Fruit fly (Drosophila melanogaster) whole organism, embryonic: ENCODE results near the gene Rai1.
A peak's percentile ranks its signal among the peaks of the same experiment; 100 is the strongest.

ENCODE experiments used
- Awh ChIP-seq: fragments of 200-800 bp; sonication (Bioruptor generic); IDR thresholded peaks from 2 replicates; pipeline ENCODE4, ENCODE4 v1.3.6; 2022; ENCODE audit warnings: missing biosample characterization, missing genetic modification characterization
- CG10959 ChIP-seq: fragments of 200-800 bp; sonication (Bioruptor generic); IDR thresholded peaks from 2 replicates; pipeline ENCODE4 v1.3.6; 2022; ENCODE audit warnings: missing biosample characterization, missing genetic modification characterization
- CG11504 ChIP-seq: fragments of 200-800 bp; sonication (Bioruptor generic); optimal IDR thresholded peaks from 3 replicates; lab custom pipeline; 2019; ENCODE audit warnings: missing biosample characterization, mild to moderate bottlenecking, missing genetic modification characterization, moderate library complexity
- CG12104 ChIP-seq: fragments of 200-800 bp; sonication (Bioruptor generic); optimal IDR thresholded peaks from 3 replicates; lab custom pipeline; 2016; ENCODE audit warnings: missing biosample characterization, missing genetic modification characterization
- CG14965 ChIP-seq: fragments of 200-800 bp; sonication (Bioruptor generic); optimal IDR thresholded peaks from 2 replicates; lab custom pipeline; 2016; ENCODE audit warnings: missing biosample characterization, missing genetic modification characterization, borderline replicate concordance
- CG1603 ChIP-seq: fragments of 200-800 bp; sonication (Bioruptor generic); optimal IDR thresholded peaks from 2 replicates; lab custom pipeline; 2019; ENCODE audit warnings: missing biosample characterization, mild to moderate bottlenecking, missing genetic modification characterization, moderate library complexity
- CG17385 ChIP-seq: fragments of 200-800 bp; sonication (Bioruptor generic); optimal IDR thresholded peaks from 3 replicates; lab custom pipeline; 2018; ENCODE audit warnings: missing biosample characterization, mild to moderate bottlenecking, missing genetic modification characterization
- CG17829 ChIP-seq: fragments of 200-800 bp; optimal IDR thresholded peaks from 2 replicates; lab custom pipeline; 2019; ENCODE audit warnings: missing biosample characterization, mild to moderate bottlenecking, missing genetic modification characterization, moderate library complexity
- CG31365 ChIP-seq: fragments of 200-800 bp; sonication (Bioruptor generic); optimal IDR thresholded peaks from 2 replicates; lab custom pipeline; 2018; ENCODE audit warnings: missing biosample characterization, mild to moderate bottlenecking, missing genetic modification characterization
- CG3163 ChIP-seq: fragments of 200-800 bp; sonication (Bioruptor generic); optimal IDR thresholded peaks from 3 replicates; lab custom pipeline; 2016; ENCODE audit warnings: missing biosample characterization, missing genetic modification characterization
- CG3995 ChIP-seq: fragments of 200-800 bp; sonication (Bioruptor generic); optimal IDR thresholded peaks from 3 replicates; lab custom pipeline; 2016; ENCODE audit warnings: missing biosample characterization, missing genetic modification characterization
- CG4328 ChIP-seq: fragments of 200-800 bp; sonication (Bioruptor generic); optimal IDR thresholded peaks from 3 replicates; lab custom pipeline; 2017; ENCODE audit warnings: missing biosample characterization, missing genetic modification reagents, missing genetic modification characterization
- CG6254 ChIP-seq: fragments of 200-800 bp; sonication (Bioruptor generic); optimal IDR thresholded peaks from 3 replicates; lab custom pipeline; 2017; ENCODE audit warnings: mild to moderate bottlenecking, missing biosample characterization, missing genetic modification reagents, missing genetic modification characterization
- CG9215 ChIP-seq: fragments of 200-800 bp; sonication (Bioruptor generic); IDR thresholded peaks from 2 replicates; pipeline ENCODE4 v1.3.6; 2022; ENCODE audit warnings: missing biosample characterization, missing genetic modification characterization
- CG9817 ChIP-seq: fragments of 200-800 bp; sonication (Bioruptor generic); optimal IDR thresholded peaks from 2 replicates; lab custom pipeline; 2018; ENCODE audit warnings: missing biosample characterization, mild to moderate bottlenecking, missing genetic modification characterization, moderate library complexity
- D ChIP-seq, 2 experiments: fragments of 200-800 bp in 1 of 2; fragments of >200 bp in 1 of 2; sonication (Bioruptor generic) in 1 of 2; optimal IDR thresholded peaks; 2 replicates in 1 of 2; 3 replicates in 1 of 2; lab custom pipeline; 2017; ENCODE audit warnings: mild to moderate bottlenecking in 1 of 2, missing biosample characterization in 1 of 2, missing genetic modification characterization in 1 of 2, missing genetic modification reagents in 1 of 2
- Deaf1 ChIP-seq: fragments of 200-800 bp; optimal IDR thresholded peaks from 3 replicates; lab custom pipeline; 2019; ENCODE audit warnings: missing biosample characterization, mild to moderate bottlenecking, missing genetic modification characterization, moderate library complexity
- Dll ChIP-seq: fragments of 200-800 bp; sonication (Bioruptor generic); IDR thresholded peaks from 4 replicates; pipeline ENCODE4 v1.3.6; 2022; ENCODE audit warnings: missing biosample characterization, missing genetic modification characterization; ENCODE audit not compliant: partially characterized antibody
- Drgx ChIP-seq: fragments of 200-800 bp; sonication (Bioruptor generic); IDR thresholded peaks from 2 replicates; pipeline ENCODE4 v1.3.6; 2022; ENCODE audit warnings: missing biosample characterization, missing genetic modification characterization
- HLH4C ChIP-seq: fragments of 200-800 bp; sonication (Bioruptor generic); IDR thresholded peaks from 3 replicates; pipeline ENCODE4 v1.3.6; 2022; ENCODE audit warnings: missing biosample characterization, missing genetic modification characterization; ENCODE audit not compliant: partially characterized antibody
- Hand ChIP-seq: fragments of 200-800 bp; sonication (Bioruptor generic); optimal IDR thresholded peaks from 2 replicates; lab custom pipeline; 2017; ENCODE audit warnings: mild to moderate bottlenecking, missing biosample characterization, missing genetic modification reagents, missing genetic modification characterization
- HmgZ ChIP-seq: fragments of 200-800 bp; sonication (Bioruptor generic); optimal IDR thresholded peaks from 2 replicates; lab custom pipeline; 2018; ENCODE audit warnings: missing biosample characterization, mild to moderate bottlenecking, missing genetic modification characterization
- Hr3 ChIP-seq: fragments of 200-800 bp; sonication (Bioruptor generic); optimal IDR thresholded peaks from 3 replicates; lab custom pipeline; 2016; ENCODE audit warnings: missing biosample characterization, missing genetic modification characterization
- Hr78 ChIP-seq, 2 experiments: fragments of 200-800 bp in 1 of 2; fragments of >200 bp in 1 of 2; sonication (Bioruptor generic) in 1 of 2; optimal IDR thresholded peaks; 2 replicates each; lab custom pipeline; 2017 to 2019; ENCODE audit warnings: missing biosample characterization in 2 of 2, missing genetic modification characterization in 2 of 2, mild to moderate bottlenecking in 1 of 2, moderate library complexity in 1 of 2
- Med ChIP-seq: fragments of 200-800 bp; sonication (Bioruptor generic); peaks from one replicate; lab custom pipeline; 2016; ENCODE audit warnings: missing biosample characterization, missing genetic modification characterization, mild to moderate bottlenecking, inconsistent platforms, moderate library complexity
- Meics ChIP-seq: fragments of 200-800 bp; sonication (Bioruptor generic); optimal IDR thresholded peaks from 2 replicates; lab custom pipeline; 2017; ENCODE audit warnings: missing biosample characterization, mild to moderate bottlenecking, missing genetic modification characterization
- Ptx1 ChIP-seq: fragments of 200-800 bp; sonication (Bioruptor generic); IDR thresholded peaks from 2 replicates; pipeline ENCODE4 v1.3.6; 2022; ENCODE audit warnings: missing biosample characterization, missing genetic modification characterization
- Rx ChIP-seq: fragments of 200-800 bp; sonication (Bioruptor generic); IDR thresholded peaks from 2 replicates; pipeline ENCODE4 v1.3.6; 2022; ENCODE audit warnings: missing biosample characterization, missing genetic modification characterization
- Taf1 ChIP-seq: fragments of 200-800 bp; sonication (Bioruptor generic); IDR thresholded peaks from 2 replicates; pipeline ENCODE4 v1.3.6; 2022; ENCODE audit warnings: missing biosample characterization, missing genetic modification characterization
- ato ChIP-seq: fragments of 200-800 bp; sonication (Bioruptor generic); IDR thresholded peaks from 2 replicates; pipeline ENCODE4 v1.3.6; 2022; ENCODE audit warnings: missing biosample characterization, missing genetic modification characterization; ENCODE audit not compliant: partially characterized antibody
- crp ChIP-seq, 2 experiments: fragments of 200-800 bp; sonication (Bioruptor generic); optimal IDR thresholded peaks; 2 replicates in 1 of 2; 3 replicates in 1 of 2; lab custom pipeline; 2017; ENCODE audit warnings: missing biosample characterization in 2 of 2, missing genetic modification characterization in 2 of 2, mild to moderate bottlenecking in 1 of 2, moderate library complexity in 1 of 2
- dan ChIP-seq: fragments of 200-800 bp; sonication (Bioruptor generic); IDR thresholded peaks from 2 replicates; pipeline ENCODE4 v1.3.6; 2022; ENCODE audit warnings: missing biosample characterization, missing genetic modification characterization
- eyg ChIP-seq: fragments of 200-800 bp; sonication (Bioruptor generic); optimal IDR thresholded peaks from 3 replicates; lab custom pipeline; 2016; ENCODE audit warnings: missing biosample characterization, missing genetic modification characterization
- fu2 ChIP-seq: fragments of 200-800 bp; sonication (Bioruptor generic); optimal IDR thresholded peaks from 2 replicates; lab custom pipeline; 2016; ENCODE audit warnings: missing biosample characterization, missing genetic modification characterization
- gce ChIP-seq: fragments of 200-800 bp; sonication (Bioruptor generic); IDR thresholded peaks from 3 replicates; pipeline ENCODE4 v1.3.6; 2022; ENCODE audit warnings: missing biosample characterization, missing genetic modification characterization
- insv ChIP-seq, 2 experiments: fragments of 200-800 bp; sonication (Bioruptor generic); optimal IDR thresholded peaks; 3 replicates each; lab custom pipeline; 2016 to 2018; ENCODE audit warnings: missing biosample characterization in 2 of 2, missing genetic modification characterization in 2 of 2
- kay ChIP-seq: fragments of 200-800 bp; sonication (Bioruptor generic); optimal IDR thresholded peaks from 2 replicates; lab custom pipeline; 2016; ENCODE audit warnings: missing biosample characterization, missing genetic modification characterization
- lab ChIP-seq: fragments of 200-800 bp; sonication (Bioruptor generic); optimal IDR thresholded peaks from 3 replicates; lab custom pipeline; 2017; ENCODE audit warnings: missing biosample characterization, missing genetic modification characterization, mild to moderate bottlenecking, moderate library complexity, missing genetic modification reagents
- nerfin-2 ChIP-seq: fragments of 200-800 bp; sonication (Bioruptor generic); IDR thresholded peaks from 2 replicates; pipeline ENCODE4 v1.3.6; 2022; ENCODE audit warnings: missing biosample characterization, missing genetic modification characterization; ENCODE audit not compliant: partially characterized antibody
- nmo ChIP-seq: fragments of 200-800 bp; sonication (Bioruptor generic); optimal IDR thresholded peaks from 2 replicates; lab custom pipeline; 2018; ENCODE audit warnings: missing biosample characterization, mild to moderate bottlenecking, missing genetic modification characterization, moderate library complexity
- row ChIP-seq: fragments of 200-800 bp; sonication (Bioruptor generic); IDR thresholded peaks from 3 replicates; pipeline ENCODE4 v1.3.6; 2022; ENCODE audit warnings: missing biosample characterization, missing genetic modification characterization
- sc ChIP-seq, 3 experiments: fragments of >200 bp in 2 of 3; fragments of 200-800 bp in 1 of 3; sonication (Bioruptor generic) in 1 of 3; optimal IDR thresholded peaks; 2 replicates in 2 of 3; 3 replicates in 1 of 3; lab custom pipeline; 2017; ENCODE audit warnings: mild to moderate bottlenecking in 1 of 3, missing biosample characterization in 1 of 3, missing genetic modification characterization in 1 of 3, missing genetic modification reagents in 1 of 3
- sens ChIP-seq: fragments of 200-800 bp; sonication (Bioruptor generic); peaks from one replicate; lab custom pipeline; 2016; ENCODE audit warnings: missing biosample characterization, missing genetic modification characterization
- sens-2 ChIP-seq: fragments of 200-800 bp; sonication (Bioruptor generic); IDR thresholded peaks from 2 replicates; pipeline ENCODE4 v1.3.6; 2022; ENCODE audit warnings: missing biosample characterization, missing genetic modification characterization
- shn ChIP-seq: fragments of 200-800 bp; sonication (Bioruptor generic); optimal IDR thresholded peaks from 3 replicates; lab custom pipeline; 2016; ENCODE audit warnings: missing biosample characterization, missing genetic modification characterization
- tna ChIP-seq: fragments of 200-800 bp; sonication (Bioruptor generic); IDR thresholded peaks from 2 replicates; pipeline ENCODE4 v1.3.6; 2022; ENCODE audit warnings: missing biosample characterization, missing genetic modification characterization; ENCODE audit not compliant: partially characterized antibody
- ttk ChIP-seq: fragments of 200-800 bp; sonication (Bioruptor generic); IDR thresholded peaks from 2 replicates; pipeline ENCODE4 v2.1.2; 2022; ENCODE audit warnings: missing biosample characterization, missing genetic modification characterization
- zfh1 ChIP-seq: fragments of 200-800 bp; sonication (Bioruptor generic); IDR thresholded peaks from 3 replicates; pipeline ENCODE4 v1.3.6; 2022; ENCODE audit warnings: missing biosample characterization, missing genetic modification characterization

Rai1 gene

DNA sequence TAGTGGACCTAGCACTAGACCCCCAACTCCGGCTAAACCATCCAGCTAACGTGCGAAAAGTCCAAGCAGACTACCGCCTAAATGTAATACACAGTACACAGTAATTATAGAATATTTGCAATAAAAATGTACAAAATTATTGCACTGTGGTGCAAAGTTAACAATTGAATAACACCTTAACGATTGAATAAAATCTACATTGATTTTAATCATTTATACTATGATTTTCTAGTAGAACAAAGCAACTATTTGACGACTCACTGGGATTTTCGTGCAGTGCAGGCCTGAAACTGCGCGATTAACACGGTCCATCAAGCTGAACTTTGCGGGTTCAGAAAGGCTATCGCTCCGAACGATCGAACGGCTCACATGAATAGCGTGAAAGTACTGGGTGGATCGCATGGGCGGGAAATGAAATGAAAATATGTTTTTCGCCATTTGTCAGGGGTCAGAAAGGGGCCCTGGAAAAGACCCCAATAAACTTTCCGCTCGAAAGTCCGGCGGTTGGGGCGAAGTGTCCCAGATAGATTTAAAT, 24.9 kb downstream of the Rai1 start (continued):
- TF ChIP-seq dan (GFP tag; lab: Robert Waterston, UW): no peak
- 0 out of 3 replicates have a peak, but pooled peaks have one; percentile 19 for TF ChIP-seq row
- TF ChIP-seq Drgx (GFP tag; lab: Robert Waterston, UW): peak; percentile 20; the same call in 1 of the 2 replicates
- peak; percentile 9 for TF ChIP-seq CG11504 (tag; lab: Kevin White, UChicago)
- TF ChIP-seq sens (GFP tag; lab: Kevin White, UChicago): peak; percentile 78
- TF ChIP-seq crp (GFP tag; optimal IDR thresholded peaks at IDR 0.05; lab: Kevin White, UChicago): no peak
- peak in 1 of 2 experiments; percentile 70 for TF ChIP-seq Hr78 (GFP tag; optimal IDR thresholded peaks at IDR 0.05; lab: Kevin White, UChicago)
- peak; percentile 72 for TF ChIP-seq Med (GFP tag; lab: Kevin White, UChicago)
- no peak for TF ChIP-seq CG9215 (GFP tag; lab: Robert Waterston, UW)
- no peak for TF ChIP-seq CG4328 (GFP tag; lab: Kevin White, UChicago)
- TF ChIP-seq shn (GFP tag; lab: Kevin White, UChicago): no peak
- TF ChIP-seq lab (GFP tag; lab: Kevin White, UChicago): no peak
- no peak for TF ChIP-seq Taf1 (GFP tag; lab: Robert Waterston, UW)
- TF ChIP-seq tna: no peak
- TF ChIP-seq gce (GFP tag; lab: Robert Waterston, UW): no peak
- no peak for TF ChIP-seq Hr3 (GFP tag; lab: Kevin White, UChicago)
- no peak for TF ChIP-seq CG12104 (GFP tag; lab: Kevin White, UChicago)
- TF ChIP-seq Meics: no peak
- no peak for TF ChIP-seq insv (GFP tag; optimal IDR thresholded peaks at IDR 0.05; lab: Kevin White, UChicago)

DNA sequence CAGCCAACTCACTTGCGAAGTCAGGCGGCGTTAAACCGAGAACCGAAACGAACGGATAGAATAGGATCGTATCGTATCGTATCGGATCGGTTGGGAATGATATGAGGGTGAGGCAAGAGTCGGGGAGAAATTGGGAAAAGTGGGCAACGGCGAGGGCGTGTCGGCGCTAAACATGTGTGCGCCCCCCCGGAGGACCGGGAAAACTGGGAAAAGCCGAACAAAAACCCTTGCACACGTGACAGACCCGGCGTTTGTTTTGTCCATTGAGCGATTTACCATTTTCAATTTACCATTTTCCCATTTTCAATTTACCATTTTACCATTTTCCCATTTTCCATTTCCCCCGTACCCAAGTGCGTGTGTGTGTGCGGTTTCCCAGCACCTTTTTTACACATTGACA, 28.1 kb downstream of the Rai1 start:
- TF ChIP-seq fu2 (no peak), CG10959 (no peak), eyg (GFP tag; lab: Kevin White, UChicago) (no peak), CG6254 (GFP tag; lab: Kevin White, UChicago) (no peak), nmo (GFP tag; lab: Kevin White, UChicago) (no peak), ato (no peak), Ptx1 (GFP tag; lab: Robert Waterston, UW) (no peak), Hr3 (GFP tag; lab: Kevin White, UChicago) (no peak), Hand (no peak), zfh1 (no peak), CG17385 (no peak), ttk (GFP tag; lab: Robert Waterston, UW) (no peak), HmgZ (tag; lab: Kevin White, UChicago) (no peak), Awh (GFP tag; lab: Robert Waterston, UW) (no peak), Deaf1 (tag; lab: Kevin White, UChicago) (peak; percentile 38), Rx (GFP tag; lab: Robert Waterston, UW) (no peak), sc (optimal IDR thresholded peaks at IDR 0.05; lab: Kevin White, UChicago) (no peak), sc (GFP tag; optimal IDR thresholded peaks at IDR 0.05; lab: Kevin White, UChicago) (no peak), CG3163 (GFP tag; lab: Kevin White, UChicago) (no peak), CG17829 (no peak), Dll (GFP tag; lab: Robert Waterston, UW) (0 out of 4 replicates have a peak, but pooled peaks have one; percentile 12), CG9817 (no peak), kay (GFP tag; lab: Kevin White, UChicago) (no peak), HLH4C (GFP tag; lab: Robert Waterston, UW) (no peak), D (optimal IDR thresholded peaks at IDR 0.05; lab: Kevin White, UChicago) (no peak), D (GFP tag; optimal IDR thresholded peaks at IDR 0.05; lab: Kevin White, UChicago) (no peak), sens-2 (no peak), CG3995 (no peak), CG31365 (tag; lab: Kevin White, UChicago) (no peak), nerfin-2 (GFP tag; lab: Robert Waterston, UW) (no peak), CG1603 (tag; lab: Kevin White, UChicago) (no peak), CG14965 (GFP tag; lab: Kevin White, UChicago) (no peak)
